Fruit fly (Drosophila melanogaster) whole organism, embryonic: ENCODE measurements around the gene IntS14.

Experiments used
- Atf3 ChIP-seq: fragments of 200-800 bp; sonication (Bioruptor generic); optimal IDR thresholded peaks from 3 replicates; lab custom pipeline; 2016; ENCODE audit warnings: missing biosample characterization, missing genetic modification characterization
- CG10209 ChIP-seq: fragments of 200-800 bp; sonication (Bioruptor generic); optimal IDR thresholded peaks from 3 replicates; lab custom pipeline; 2017; ENCODE audit warnings: missing biosample characterization, mild to moderate bottlenecking, missing genetic modification characterization, missing genetic modification reagents
- CG11085 ChIP-seq: fragments of 200-800 bp; sonication (Bioruptor generic); IDR thresholded peaks from 2 replicates; pipeline ENCODE4 v1.3.6; 2022; ENCODE audit warnings: missing biosample characterization, missing genetic modification characterization
- CG11456 ChIP-seq: fragments of 200-800 bp; sonication (Bioruptor generic); IDR thresholded peaks from 3 replicates; pipeline ENCODE4 v1.3.6; 2022; ENCODE audit warnings: missing biosample characterization, missing genetic modification characterization
- CG11504 ChIP-seq: fragments of 200-800 bp; sonication (Bioruptor generic); optimal IDR thresholded peaks from 3 replicates; lab custom pipeline; 2019; ENCODE audit warnings: missing biosample characterization, mild to moderate bottlenecking, missing genetic modification characterization, moderate library complexity
- CG12071 ChIP-seq: fragments of 200-800 bp; sonication (Bioruptor generic); optimal IDR thresholded peaks from 3 replicates; lab custom pipeline; 2018; ENCODE audit warnings: missing biosample characterization, mild to moderate bottlenecking, missing genetic modification characterization
- CG12769 ChIP-seq: fragments of 200-800 bp; sonication (Bioruptor generic); optimal IDR thresholded peaks from 2 replicates; lab custom pipeline; 2019; ENCODE audit warnings: missing biosample characterization, mild to moderate bottlenecking, missing genetic modification characterization, moderate library complexity
- CG12942 ChIP-seq: fragments of 200-800 bp; sonication (Bioruptor generic); optimal IDR thresholded peaks from 3 replicates; lab custom pipeline; 2016; ENCODE audit warnings: missing biosample characterization, missing genetic modification characterization
- CG13123 ChIP-seq: fragments of 200-800 bp; sonication (Bioruptor generic); optimal IDR thresholded peaks from 2 replicates; lab custom pipeline; 2016; ENCODE audit warnings: missing biosample characterization, missing genetic modification characterization
- CG14050 ChIP-seq: fragments of 200-800 bp; sonication (Bioruptor generic); IDR thresholded peaks from 3 replicates; pipeline ENCODE4 v1.3.6; 2022; ENCODE audit warnings: missing biosample characterization, missing genetic modification characterization
- CG17912 ChIP-seq: fragments of 200-800 bp; sonication (Bioruptor generic); optimal IDR thresholded peaks from 2 replicates; lab custom pipeline; 2018; ENCODE audit warnings: missing biosample characterization, mild to moderate bottlenecking, missing genetic modification characterization
- CG2120 ChIP-seq: fragments of 200-800 bp; sonication (Bioruptor generic); optimal IDR thresholded peaks from 3 replicates; lab custom pipeline; 2016; ENCODE audit warnings: missing biosample characterization, missing genetic modification characterization
- CG3726 ChIP-seq: fragments of 200-800 bp; sonication (Bioruptor generic); IDR thresholded peaks from 3 replicates; pipeline ENCODE4, ENCODE4 v1.3.6; 2022; ENCODE audit warnings: missing biosample characterization, missing genetic modification characterization
- CG5953 ChIP-seq: fragments of 200-800 bp; sonication (Bioruptor generic); IDR thresholded peaks from 2 replicates; pipeline ENCODE4 v1.3.6; 2022; ENCODE audit warnings: missing biosample characterization, missing genetic modification characterization
- CG7928 ChIP-seq: fragments of 200-800 bp; sonication (Bioruptor generic); optimal IDR thresholded peaks from 2 replicates; lab custom pipeline; 2017; ENCODE audit warnings: missing biosample characterization, mild to moderate bottlenecking, missing genetic modification characterization
- CG8290 ChIP-seq, 3 experiments: fragments of 200-800 bp; sonication (Bioruptor generic); optimal IDR thresholded peaks; 2 replicates each; lab custom pipeline; 2016 to 2019; ENCODE audit warnings: missing biosample characterization in 3 of 3, missing genetic modification characterization in 3 of 3, mild to moderate bottlenecking in 2 of 3, moderate library complexity in 1 of 3
- CG9437 ChIP-seq: fragments of 200-800 bp; sonication (Bioruptor generic); optimal IDR thresholded peaks from 2 replicates; lab custom pipeline; 2018; ENCODE audit warnings: missing biosample characterization, mild to moderate bottlenecking, missing genetic modification characterization
- CG9727 ChIP-seq: fragments of 200-800 bp; sonication (Bioruptor generic); optimal IDR thresholded peaks from 3 replicates; lab custom pipeline; 2017; ENCODE audit warnings: missing biosample characterization, mild to moderate bottlenecking, missing genetic modification characterization
- Camta ChIP-seq: fragments of 200-800 bp; sonication (Bioruptor generic); optimal IDR thresholded peaks from 2 replicates; lab custom pipeline; 2016; ENCODE audit warnings: missing biosample characterization, missing genetic modification characterization
- CoRest ChIP-seq: fragments of 200-800 bp; sonication (Bioruptor generic); optimal IDR thresholded peaks from 3 replicates; lab custom pipeline; 2018; ENCODE audit warnings: missing biosample characterization, mild to moderate bottlenecking, missing genetic modification characterization, moderate library complexity
- CrebB ChIP-seq: fragments of 200-800 bp; sonication (Bioruptor generic); optimal IDR thresholded peaks from 3 replicates; lab custom pipeline; 2018; ENCODE audit warnings: missing biosample characterization, mild to moderate bottlenecking, missing genetic modification characterization
- Dll ChIP-seq: fragments of 200-800 bp; sonication (Bioruptor generic); IDR thresholded peaks from 4 replicates; pipeline ENCODE4 v1.3.6; 2022; ENCODE audit warnings: missing biosample characterization, missing genetic modification characterization; ENCODE audit not compliant: partially characterized antibody
- Fer1 ChIP-seq: fragments of 200-800 bp; sonication (Bioruptor generic); optimal IDR thresholded peaks from 2 replicates; lab custom pipeline; 2017; ENCODE audit warnings: missing biosample characterization, mild to moderate bottlenecking, missing genetic modification characterization
- Hsf ChIP-seq: fragments of 200-800 bp; sonication (Bioruptor generic); optimal IDR thresholded peaks from 3 replicates; lab custom pipeline; 2016; ENCODE audit warnings: missing biosample characterization, missing genetic modification characterization
- MTF-1 ChIP-seq: fragments of 200-800 bp; sonication (Bioruptor generic); optimal IDR thresholded peaks from 2 replicates; lab custom pipeline; 2018; ENCODE audit warnings: missing biosample characterization, mild to moderate bottlenecking, missing genetic modification characterization, borderline replicate concordance
- Pdp1 ChIP-seq, 2 experiments: fragments of 200-800 bp; sonication (Bioruptor generic); optimal IDR thresholded peaks; 3 replicates each; lab custom pipeline; 2016; ENCODE audit warnings: missing biosample characterization in 2 of 2, missing genetic modification characterization in 2 of 2, mild to moderate bottlenecking in 1 of 2, moderate library complexity in 1 of 2
- Sox100B ChIP-seq: fragments of 200-800 bp; sonication (Bioruptor generic); optimal IDR thresholded peaks from 3 replicates; lab custom pipeline; 2018; ENCODE audit warnings: missing biosample characterization, mild to moderate bottlenecking, missing genetic modification characterization
- Sox102F ChIP-seq: fragments of 200-800 bp; sonication (Bioruptor generic); optimal IDR thresholded peaks from 2 replicates; lab custom pipeline; 2018; ENCODE audit warnings: missing biosample characterization, mild to moderate bottlenecking, missing genetic modification characterization, moderate library complexity
- TFAM ChIP-seq: fragments of 200-800 bp; sonication (Bioruptor generic); optimal IDR thresholded peaks from 2 replicates; lab custom pipeline; 2017; ENCODE audit warnings: missing biosample characterization, missing genetic modification characterization, inconsistent platforms
- Xrp1 ChIP-seq: fragments of 200-800 bp; sonication (Bioruptor generic); IDR thresholded peaks from 2 replicates; pipeline ENCODE4 v1.3.6; 2022; ENCODE audit warnings: missing biosample characterization, missing genetic modification characterization
- ase ChIP-seq: fragments of 200-800 bp; sonication (Bioruptor generic); IDR thresholded peaks from 3 replicates; pipeline ENCODE4 v1.3.6; 2022; ENCODE audit warnings: missing biosample characterization, missing genetic modification characterization
- cg ChIP-seq: fragments of 200-800 bp; sonication (Bioruptor generic); optimal IDR thresholded peaks from 3 replicates; lab custom pipeline; 2019; ENCODE audit warnings: missing biosample characterization, mild to moderate bottlenecking, missing genetic modification characterization, moderate library complexity
- crc ChIP-seq: fragments of 200-800 bp; sonication (Bioruptor generic); optimal IDR thresholded peaks from 2 replicates; lab custom pipeline; 2016; ENCODE audit warnings: missing biosample characterization, missing genetic modification characterization
- dimm ChIP-seq: fragments of 200-800 bp; sonication (Bioruptor generic); IDR thresholded peaks from 2 replicates; pipeline ENCODE4 v1.3.6; 2022; ENCODE audit warnings: missing biosample characterization, missing genetic modification characterization
- ems ChIP-seq: fragments of 200-800 bp; sonication (Bioruptor generic); optimal IDR thresholded peaks from 3 replicates; lab custom pipeline; 2016; ENCODE audit warnings: missing biosample characterization, missing genetic modification characterization
- fu2 ChIP-seq: fragments of 200-800 bp; sonication (Bioruptor generic); optimal IDR thresholded peaks from 2 replicates; lab custom pipeline; 2016; ENCODE audit warnings: missing biosample characterization, missing genetic modification characterization
- grn ChIP-seq: fragments of 200-800 bp; sonication (Bioruptor generic); optimal IDR thresholded peaks from 3 replicates; lab custom pipeline; 2017; ENCODE audit warnings: missing biosample characterization, missing genetic modification characterization
- mirr ChIP-seq: fragments of 200-800 bp; sonication (Bioruptor generic); optimal IDR thresholded peaks from 3 replicates; lab custom pipeline; 2018; ENCODE audit warnings: missing biosample characterization, mild to moderate bottlenecking, missing genetic modification characterization
- nmo ChIP-seq: fragments of 200-800 bp; sonication (Bioruptor generic); optimal IDR thresholded peaks from 2 replicates; lab custom pipeline; 2018; ENCODE audit warnings: missing biosample characterization, mild to moderate bottlenecking, missing genetic modification characterization, moderate library complexity
- psq ChIP-seq: fragments of 200-800 bp; sonication (Bioruptor generic); optimal IDR thresholded peaks from 2 replicates; lab custom pipeline; 2017; ENCODE audit warnings: missing biosample characterization, missing genetic modification characterization
- schlank ChIP-seq: fragments of 200-800 bp; sonication (Bioruptor generic); optimal IDR thresholded peaks from 2 replicates; lab custom pipeline; 2018; ENCODE audit warnings: missing biosample characterization, mild to moderate bottlenecking, missing genetic modification characterization
- slou ChIP-seq: fragments of 200-800 bp; sonication (Bioruptor generic); optimal IDR thresholded peaks from 3 replicates; lab custom pipeline; 2016; ENCODE audit warnings: missing biosample characterization, missing genetic modification characterization
- slp2 ChIP-seq: fragments of 200-800 bp; sonication (Bioruptor generic); optimal IDR thresholded peaks from 2 replicates; lab custom pipeline; 2016; ENCODE audit warnings: missing biosample characterization, missing genetic modification characterization
- sob ChIP-seq: fragments of 200-800 bp; sonication (Bioruptor generic); IDR thresholded peaks from 2 replicates; pipeline ENCODE4 v1.3.6; 2022; ENCODE audit warnings: missing biosample characterization, missing genetic modification characterization
- tll ChIP-seq, 2 experiments: fragments of 200-800 bp in 1 of 2; fragments of >200 bp in 1 of 2; sonication (Bioruptor generic) in 1 of 2; optimal IDR thresholded peaks; 2 replicates each; lab custom pipeline; 2017 to 2019; ENCODE audit warnings: missing biosample characterization in 2 of 2, missing genetic modification characterization in 2 of 2, mild to moderate bottlenecking in 1 of 2, moderate library complexity in 1 of 2
- tna ChIP-seq: fragments of 200-800 bp; sonication (Bioruptor generic); IDR thresholded peaks from 2 replicates; pipeline ENCODE4 v1.3.6; 2022; ENCODE audit warnings: missing biosample characterization, missing genetic modification characterization; ENCODE audit not compliant: partially characterized antibody
- tup ChIP-seq: fragments of 200-800 bp; sonication (Bioruptor generic); optimal IDR thresholded peaks from 2 replicates; lab custom pipeline; 2016; ENCODE audit warnings: missing biosample characterization, mild to moderate bottlenecking, missing genetic modification characterization, moderate library complexity
- tx ChIP-seq: fragments of 200-800 bp; sonication (Bioruptor generic); optimal IDR thresholded peaks from 2 replicates; lab custom pipeline; 2016; ENCODE audit warnings: missing biosample characterization, missing genetic modification characterization
- z ChIP-seq: fragments of 200-800 bp; sonication (Bioruptor generic); IDR thresholded peaks from 3 replicates; pipeline ENCODE4 v1.3.6; 2022; ENCODE audit warnings: missing biosample characterization, missing genetic modification characterization
- zen2 ChIP-seq: fragments of 200-800 bp; sonication (Bioruptor generic); IDR thresholded peaks from 3 replicates; pipeline ENCODE4 v1.3.6; 2022; ENCODE audit warnings: missing biosample characterization, missing genetic modification characterization; ENCODE audit not compliant: partially characterized antibody

Gene IntS14

dm6 chr2L:1207432-1207831, 43.2 kb downstream of the IntS14 start (continued):
- TF ChIP-seq tll (GFP tag; optimal IDR thresholded peaks at IDR 0.05; lab: Kevin White, UChicago): no peak
- no peak for TF ChIP-seq CG13123 (GFP tag; lab: Kevin White, UChicago)
- TF ChIP-seq Atf3 (GFP tag; lab: Kevin White, UChicago): no peak
- peak; percentile 66 for TF ChIP-seq Sox102F (GFP tag; lab: Kevin White, UChicago)
- TF ChIP-seq zen2 (GFP tag; lab: Robert Waterston, UW): no peak
- TF ChIP-seq slp2 (GFP tag; lab: Kevin White, UChicago): no peak
- TF ChIP-seq CG5953 (GFP tag; lab: Robert Waterston, UW): peak; percentile 49; the same call in 1 of the 2 replicates
- TF ChIP-seq tx (GFP tag; lab: Kevin White, UChicago): no peak
- TF ChIP-seq slou: peak; percentile 4
- TF ChIP-seq CG11504 (tag; lab: Kevin White, UChicago): peak; percentile 61
- peak; percentile 49; the same call in 2 of the 3 replicates for TF ChIP-seq ase (GFP tag; lab: Robert Waterston, UW)
- TF ChIP-seq Hsf (GFP tag; lab: Kevin White, UChicago): peak; percentile 34
- TF ChIP-seq nmo (GFP tag; lab: Kevin White, UChicago): peak; percentile 13
- no peak for TF ChIP-seq schlank (tag; lab: Kevin White, UChicago)
- no peak for TF ChIP-seq CG8290 (GFP tag; optimal IDR thresholded peaks at IDR 0.05; lab: Kevin White, UChicago)
- peak in 1 of 2 experiments; percentile 43 for TF ChIP-seq CG8290 (tag; optimal IDR thresholded peaks at IDR 0.05; lab: Kevin White, UChicago)
- 0 out of 2 replicates have a peak, but pooled peaks have one; percentile 28 for TF ChIP-seq dimm (GFP tag; lab: Robert Waterston, UW)
- peak; percentile 57 for TF ChIP-seq Fer1 (GFP tag; lab: Kevin White, UChicago)
- TF ChIP-seq psq (GFP tag; lab: Kevin White, UChicago): no peak
- TF ChIP-seq CG12769 (tag; lab: Kevin White, UChicago): peak; percentile 80
- TF ChIP-seq Camta (GFP tag; lab: Kevin White, UChicago): no peak
- no peak for TF ChIP-seq CG7928 (GFP tag; lab: Kevin White, UChicago)
- TF ChIP-seq mirr (GFP tag; lab: Kevin White, UChicago): no peak
- peak; percentile 69 for TF ChIP-seq Xrp1 (GFP tag; lab: Robert Waterston, UW)
- TF ChIP-seq CG11085 (GFP tag; lab: Robert Waterston, UW): 0 out of 2 replicates have a peak, but pooled peaks have one; percentile 21
- no peak for TF ChIP-seq CG9727 (GFP tag; lab: Kevin White, UChicago)
- peak; percentile 24 for TF ChIP-seq CG9437 (GFP tag; lab: Kevin White, UChicago)
- TF ChIP-seq tup (GFP tag; lab: Kevin White, UChicago): no peak
- TF ChIP-seq crc (GFP tag; lab: Kevin White, UChicago): no peak
- peak in 1 of 2 experiments; percentile 20 for TF ChIP-seq Pdp1 (GFP tag; optimal IDR thresholded peaks at IDR 0.05; lab: Kevin White, UChicago)
- peak; percentile 58; the same call in 2 of the 3 replicates for TF ChIP-seq CG14050 (GFP tag; lab: Robert Waterston, UW)
- peak; percentile 16 for TF ChIP-seq CG12071
- no peak for TF ChIP-seq TFAM (GFP tag; lab: Kevin White, UChicago)
- no peak for TF ChIP-seq grn (GFP tag; lab: Kevin White, UChicago)
- TF ChIP-seq Dll (GFP tag; lab: Robert Waterston, UW): no peak
- TF ChIP-seq ems (GFP tag; lab: Kevin White, UChicago): no peak
- no peak for TF ChIP-seq fu2 (GFP tag; lab: Kevin White, UChicago)
- TF ChIP-seq CG11456 (GFP tag; lab: Robert Waterston, UW): peak; percentile 63; the same call in 2 of the 3 replicates
- TF ChIP-seq CG3726 (GFP tag; lab: Robert Waterston, UW): no peak
- peak; percentile 33 for TF ChIP-seq Sox100B (GFP tag; lab: Kevin White, UChicago)
- no peak for TF ChIP-seq CG17912 (GFP tag; lab: Kevin White, UChicago)
- TF ChIP-seq cg (GFP tag; lab: Kevin White, UChicago): no peak
- no peak for TF ChIP-seq z (GFP tag; lab: Robert Waterston, UW)
- peak; percentile 71 for TF ChIP-seq sob (GFP tag; lab: Robert Waterston, UW)
- TF ChIP-seq CoRest (tag; lab: Kevin White, UChicago): peak; percentile 36
- no peak for TF ChIP-seq MTF-1 (GFP tag; lab: Kevin White, UChicago)
- TF ChIP-seq CG12942 (GFP tag; lab: Kevin White, UChicago): peak; percentile 10
- peak; percentile 54 for TF ChIP-seq CrebB (tag; lab: Kevin White, UChicago)
- no peak for TF ChIP-seq tna (GFP tag; lab: Robert Waterston, UW)
- peak; percentile 80 for TF ChIP-seq CG2120
- peak; percentile 54 for TF ChIP-seq CG10209 (GFP tag; lab: Kevin White, UChicago)
